Worm (Caenorhabditis elegans) whole organism, L3 larva: ENCODE measurements around the gene T23B7.3.

ENCODE experiments used
- R02D3.7 ChIP-seq: fragments of 150-350 bp; optimal IDR thresholded peaks from 2 replicates; lab custom pipeline; 2014; ENCODE audit warnings: missing biosample characterization, missing genetic modification characterization
- aly-2 ChIP-seq: fragments of 150-350 bp; optimal IDR thresholded peaks from 2 replicates; lab custom pipeline; 2014; ENCODE audit warnings: missing biosample characterization, missing genetic modification characterization
- ama-1 ChIP-seq: fragments of 150-350 bp; optimal IDR thresholded peaks from 2 replicates; lab custom pipeline; 2018
- ceh-16 ChIP-seq: sonication (generic microtip); optimal IDR thresholded peaks from 2 replicates; lab custom pipeline; 2017; ENCODE audit warnings: missing biosample characterization, missing genetic modification characterization
- ceh-28 ChIP-seq: fragments of 150-350 bp; optimal IDR thresholded peaks from 2 replicates; lab custom pipeline; 2014; ENCODE audit warnings: missing biosample characterization, missing genetic modification reagents, missing genetic modification characterization
- ceh-82 ChIP-seq: fragments of 150-350 bp; optimal IDR thresholded peaks from 2 replicates; lab custom pipeline; 2014; ENCODE audit warnings: missing biosample characterization, missing genetic modification characterization
- ceh-9 ChIP-seq: sonication (generic microtip); optimal IDR thresholded peaks from 2 replicates; lab custom pipeline; 2018; ENCODE audit warnings: missing biosample characterization, missing genetic modification characterization
- egl-27 ChIP-seq: sonication (generic microtip); optimal IDR thresholded peaks from 4 replicates; lab custom pipeline; 2017; ENCODE audit warnings: missing biosample characterization, missing genetic modification reagents, missing genetic modification characterization
- elt-1 ChIP-seq: fragments of 150-350 bp; optimal IDR thresholded peaks from 2 replicates; lab custom pipeline; 2014; ENCODE audit warnings: missing biosample characterization, missing genetic modification characterization
- elt-2 ChIP-seq: sonication (generic microtip); optimal IDR thresholded peaks from 2 replicates; lab custom pipeline; 2016; ENCODE audit warnings: missing genetic modification reagents, mild to moderate bottlenecking, missing genetic modification characterization, missing compliant biosample characterization
- elt-3 ChIP-seq, 3 experiments: fragments of 150-350 bp in 1 of 3; sonication (generic microtip) in 2 of 3; optimal IDR thresholded peaks; 2 replicates in 2 of 3; 4 replicates in 1 of 3; lab custom pipeline; 2014 to 2017; ENCODE audit warnings: missing biosample characterization in 3 of 3, missing genetic modification characterization in 3 of 3
- eor-1 ChIP-seq, 2 experiments: fragments of 150-350 bp; optimal IDR thresholded peaks; 2 replicates each; lab custom pipeline; 2014 to 2018; ENCODE audit warnings: missing biosample characterization in 2 of 2, missing genetic modification characterization in 2 of 2
- fkh-10 ChIP-seq: sonication (generic microtip); optimal IDR thresholded peaks from 2 replicates; lab custom pipeline; 2017; ENCODE audit warnings: missing biosample characterization, missing genetic modification reagents, missing genetic modification characterization
- fos-1 ChIP-seq: fragments of 150-350 bp; optimal IDR thresholded peaks from 2 replicates; lab custom pipeline; 2014; ENCODE audit warnings: missing biosample characterization, missing genetic modification characterization
- hmg-11 ChIP-seq: sonication (generic microtip); optimal IDR thresholded peaks from 2 replicates; lab custom pipeline; 2016; ENCODE audit warnings: missing genetic modification characterization, missing compliant biosample characterization
- jun-1 ChIP-seq: fragments of 150-350 bp; optimal IDR thresholded peaks from 2 replicates; lab custom pipeline; 2014; ENCODE audit warnings: missing biosample characterization, missing genetic modification reagents, missing genetic modification characterization
- lsy-12 ChIP-seq: sonication (generic microtip); optimal IDR thresholded peaks from 2 replicates; lab custom pipeline; 2016; ENCODE audit warnings: mild to moderate bottlenecking, missing genetic modification characterization, missing compliant biosample characterization
- mdl-1 ChIP-seq: fragments of 150-350 bp; optimal IDR thresholded peaks from 2 replicates; lab custom pipeline; 2014; ENCODE audit warnings: missing biosample characterization, missing genetic modification characterization
- nfya-1 ChIP-seq: sonication (generic microtip); optimal IDR thresholded peaks from 2 replicates; lab custom pipeline; 2017; ENCODE audit warnings: missing genetic modification characterization, mild to moderate bottlenecking, missing compliant biosample characterization, antibody characterized with exemption, moderate library complexity; ENCODE audit not compliant: insufficient read depth
- nhr-11 ChIP-seq: fragments of 150-350 bp; optimal IDR thresholded peaks from 2 replicates; lab custom pipeline; 2014; ENCODE audit warnings: missing biosample characterization, missing genetic modification characterization
- nhr-12 ChIP-seq: fragments of 150-350 bp; optimal IDR thresholded peaks from 2 replicates; lab custom pipeline; 2014; ENCODE audit warnings: missing biosample characterization, missing genetic modification characterization
- nhr-23 ChIP-seq: fragments of 150-350 bp; optimal IDR thresholded peaks from 2 replicates; lab custom pipeline; 2014; ENCODE audit warnings: missing biosample characterization, missing genetic modification reagents, missing genetic modification characterization
- nhr-237 ChIP-seq: fragments of 150-350 bp; optimal IDR thresholded peaks from 2 replicates; lab custom pipeline; 2014; ENCODE audit warnings: missing biosample characterization, missing genetic modification characterization
- nhr-25 ChIP-seq: sonication (generic microtip); optimal IDR thresholded peaks from 2 replicates; lab custom pipeline; 2017; ENCODE audit warnings: missing biosample characterization, missing genetic modification characterization
- nhr-28 ChIP-seq: fragments of 150-350 bp; optimal IDR thresholded peaks from 2 replicates; lab custom pipeline; 2014; ENCODE audit warnings: missing biosample characterization, missing genetic modification characterization
- nhr-43 ChIP-seq: sonication (generic microtip); optimal IDR thresholded peaks from 2 replicates; lab custom pipeline; 2016; ENCODE audit warnings: mild to moderate bottlenecking, missing genetic modification characterization, missing compliant biosample characterization; ENCODE audit not compliant: poor library complexity, severe bottlenecking
- nhr-67 ChIP-seq: fragments of 150-350 bp; optimal IDR thresholded peaks from 2 replicates; lab custom pipeline; 2014; ENCODE audit warnings: missing biosample characterization, missing genetic modification characterization
- nhr-77 ChIP-seq: fragments of 150-350 bp; optimal IDR thresholded peaks from 2 replicates; lab custom pipeline; 2014; ENCODE audit warnings: missing biosample characterization, missing genetic modification characterization
- pha-4 ChIP-seq: fragments of 150-350 bp; optimal IDR thresholded peaks from 2 replicates; lab custom pipeline; 2014; ENCODE audit warnings: missing biosample characterization, missing genetic modification reagents, missing genetic modification characterization
- sea-2 ChIP-seq: fragments of 150-350 bp; sonication (generic microtip); optimal IDR thresholded peaks from 4 replicates; lab custom pipeline; 2014; ENCODE audit warnings: missing biosample characterization, missing genetic modification reagents, missing genetic modification characterization
- skn-1 ChIP-seq: fragments of 150-350 bp; optimal IDR thresholded peaks from 2 replicates; lab custom pipeline; 2014; ENCODE audit warnings: missing biosample characterization, missing genetic modification characterization
- snpc-4 ChIP-seq: fragments of 150-350 bp; optimal IDR thresholded peaks from 2 replicates; lab custom pipeline; 2014; ENCODE audit warnings: missing biosample characterization, missing genetic modification characterization
- tbx-2 ChIP-seq: sonication (generic microtip); optimal IDR thresholded peaks from 2 replicates; lab custom pipeline; 2016; ENCODE audit warnings: mild to moderate bottlenecking, missing genetic modification characterization, missing compliant biosample characterization
- unc-39 ChIP-seq: sonication (generic microtip); optimal IDR thresholded peaks from 4 replicates; lab custom pipeline; 2017; ENCODE audit warnings: missing biosample characterization, missing genetic modification characterization
- unc-62 ChIP-seq: fragments of 150-350 bp; sonication (generic microtip); optimal IDR thresholded peaks from 4 replicates; lab custom pipeline; 2014; ENCODE audit warnings: missing biosample characterization, missing genetic modification reagents, missing genetic modification characterization
- ztf-11 ChIP-seq: fragments of 150-350 bp; optimal IDR thresholded peaks from 2 replicates; lab custom pipeline; 2014; ENCODE audit warnings: missing biosample characterization, missing genetic modification characterization

The T23B7.3 gene

DNA sequence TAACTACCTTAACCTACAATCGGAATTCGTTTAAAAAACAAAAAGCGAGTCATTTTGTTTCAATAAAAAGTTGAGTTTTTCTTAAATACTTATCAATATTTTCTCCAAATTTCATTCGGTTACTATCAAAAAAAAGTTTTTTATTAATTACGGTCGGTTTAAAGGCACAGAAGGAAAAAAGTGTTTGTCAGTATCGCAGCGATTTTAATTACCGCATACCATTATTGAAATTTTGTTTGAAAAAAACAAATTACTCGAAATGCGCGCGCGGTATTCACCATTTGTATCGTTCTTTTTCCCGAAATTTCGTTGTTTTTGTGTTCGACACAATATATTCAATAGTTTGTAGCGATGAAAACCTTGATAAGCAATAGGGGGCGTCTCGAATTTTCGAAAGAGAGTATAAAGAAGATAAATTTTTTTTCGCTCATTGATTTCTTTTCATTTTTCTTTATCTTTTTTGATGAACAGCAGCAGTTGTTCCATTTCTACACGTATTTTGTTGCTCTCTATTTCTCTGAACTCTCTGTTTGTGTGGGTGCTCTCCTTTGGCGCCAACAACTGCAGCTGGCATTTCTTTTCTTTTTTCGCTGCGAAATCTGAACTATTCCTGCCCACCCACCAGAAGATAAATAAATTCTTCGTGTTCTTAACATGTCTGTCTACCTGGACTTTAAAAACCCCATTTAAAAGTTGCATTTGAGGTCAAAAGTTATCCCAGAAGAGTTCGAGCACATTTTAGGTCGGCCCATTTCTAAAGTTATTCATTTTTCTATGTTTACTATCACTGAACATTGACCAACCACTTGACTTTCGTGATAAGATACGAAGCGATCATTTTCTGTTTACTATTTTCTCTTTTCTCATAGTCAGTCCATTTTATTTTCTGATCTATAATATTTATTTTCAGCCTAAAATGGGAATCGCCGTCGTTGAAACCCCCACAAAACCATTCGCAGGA, 38.8 kb downstream of the T23B7.3 start, which contains the start of gene pgm-1 (continued):
- TF ChIP-seq fkh-10 (GFP tag; lab: Kevin White, UChicago) (no peak), snpc-4 (no peak), hmg-11 (no peak), mdl-1 (no peak), nhr-77 (tag; lab: Kevin White, UChicago) (no peak)

- TF ChIP-seq nfya-1 (tag; lab: Kevin White, UChicago) (peak; percentile 34), ama-1 (lab: Kevin White, UChicago) (peak; percentile 89), nhr-43 (tag; lab: Kevin White, UChicago) (peak; percentile 79), lsy-12 (tag; lab: Kevin White, UChicago) (no peak), fkh-10 (GFP tag; lab: Kevin White, UChicago) (no peak), egl-27 (tag; lab: Kevin White, UChicago) (no peak), elt-1 (tag; lab: Kevin White, UChicago) (no peak), unc-39 (tag; lab: Kevin White, UChicago) (no peak), nhr-25 (peak; percentile 50), nhr-237 (tag; lab: Kevin White, UChicago) (no peak), elt-2 (tag; lab: Kevin White, UChicago) (peak; percentile 67), eor-1 (tag; optimal IDR thresholded peaks at IDR 0.05; lab: Kevin White, UChicago) (no peak), ceh-16 (tag; lab: Kevin White, UChicago) (no peak), nhr-23 (tag; lab: Kevin White, UChicago) (no peak), fos-1 (no peak), R02D3.7 (tag; lab: Kevin White, UChicago) (no peak), jun-1 (tag; lab: Kevin White, UChicago) (no peak), ceh-28 (tag; lab: Kevin White, UChicago) (no peak), tbx-2 (tag; lab: Kevin White, UChicago) (peak; percentile 25), pha-4 (tag; lab: Kevin White, UChicago) (peak; percentile 39), snpc-4 (no peak), nhr-12 (no peak), ceh-9 (tag; lab: Kevin White, UChicago) (no peak), nhr-67 (tag; lab: Kevin White, UChicago) (no peak), mdl-1 (no peak), nhr-11 (tag; lab: Kevin White, UChicago) (no peak), sea-2 (GFP tag; lab: Kevin White, UChicago) (no peak), elt-3 (tag; optimal IDR thresholded peaks at IDR 0.05; lab: Kevin White, UChicago) (no peak), aly-2 (tag; lab: Kevin White, UChicago) (no peak), skn-1 (tag; lab: Kevin White, UChicago) (no peak), unc-62 (GFP tag; lab: Kevin White, UChicago) (no peak)
Observed at ce11 chrII:4891012-4891775, 41.2 kb downstream of the T23B7.3 start, which contains the start of gene gst-9. TSS of gene gst-9 (plus strand) at chrII:4891585.

- TF ChIP-seq fkh-10 (GFP tag; lab: Kevin White, UChicago) (no peak), ceh-82 (tag; lab: Kevin White, UChicago) (no peak), nhr-12 (no peak), tbx-2 (tag; lab: Kevin White, UChicago) (no peak), ceh-16 (tag; lab: Kevin White, UChicago) (no peak), elt-1 (tag; lab: Kevin White, UChicago) (no peak), nhr-11 (tag; lab: Kevin White, UChicago) (no peak), nfya-1 (tag; lab: Kevin White, UChicago) (no peak), ztf-11 (tag; lab: Kevin White, UChicago) (no peak), nhr-28 (tag; lab: Kevin White, UChicago) (no peak), unc-62 (GFP tag; lab: Kevin White, UChicago) (no peak), lsy-12 (tag; lab: Kevin White, UChicago) (no peak), snpc-4 (no peak), ceh-28 (tag; lab: Kevin White, UChicago) (no peak), elt-3 (tag; optimal IDR thresholded peaks at IDR 0.05; lab: Kevin White, UChicago) (no peak), jun-1 (tag; lab: Kevin White, UChicago) (no peak), fos-1 (no peak)
Observed at ce11 chrII:4892594-4892993, 42.6 kb downstream of the T23B7.3 start, which contains the start of gene msp-33. TSS of gene msp-33 (minus strand) at chrII:4892694.
